Fruit fly (Drosophila melanogaster) whole organism, pupa: ENCODE data around the gene PH4alphaNE3.

Experiments used
- CG10348 ChIP-seq: fragments of 200-800 bp; sonication (Bioruptor generic); IDR thresholded peaks from 2 replicates; pipeline ENCODE4 v1.3.6; 2022; ENCODE audit warnings: missing biosample characterization, missing genetic modification characterization
- CG12605 ChIP-seq: fragments of 200-800 bp; sonication (Bioruptor generic); IDR thresholded peaks from 2 replicates; pipeline ENCODE4 v1.3.6; 2022; ENCODE audit warnings: missing biosample characterization, missing genetic modification characterization
- CG13204 ChIP-seq: fragments of 200-800 bp; sonication (Bioruptor generic); optimal IDR thresholded peaks from 2 replicates; lab custom pipeline; 2018; ENCODE audit warnings: missing biosample characterization, mild to moderate bottlenecking, missing genetic modification characterization, moderate library complexity
- CG14655 ChIP-seq: fragments of 200-800 bp; sonication (Bioruptor generic); optimal IDR thresholded peaks from 3 replicates; lab custom pipeline; 2017; ENCODE audit warnings: mild to moderate bottlenecking, missing biosample characterization, missing genetic modification reagents, missing genetic modification characterization
- CG15710 ChIP-seq: fragments of 200-800 bp; sonication (Bioruptor generic); optimal IDR thresholded peaks from 2 replicates; lab custom pipeline; 2018; ENCODE audit warnings: missing biosample characterization, mild to moderate bottlenecking, missing genetic modification characterization, moderate library complexity
- CG17806 ChIP-seq: fragments of 200-800 bp; sonication (Bioruptor generic); optimal IDR thresholded peaks from 2 replicates; lab custom pipeline; 2018; ENCODE audit warnings: missing biosample characterization, mild to moderate bottlenecking, missing genetic modification characterization, moderate library complexity
- CG32121 ChIP-seq: fragments of 200-800 bp; sonication (Bioruptor generic); IDR thresholded peaks from 2 replicates; pipeline ENCODE4 v1.3.6; 2022; ENCODE audit warnings: missing biosample characterization, missing genetic modification characterization
- CG34367 ChIP-seq: fragments of 200-800 bp; sonication (Bioruptor generic); optimal IDR thresholded peaks from 2 replicates; lab custom pipeline; 2018; ENCODE audit warnings: missing biosample characterization, mild to moderate bottlenecking, missing genetic modification characterization
- CG4496 ChIP-seq: fragments of 200-800 bp; sonication (Bioruptor generic); IDR thresholded peaks from 3 replicates; pipeline ENCODE4 v1.3.6; 2022; ENCODE audit warnings: missing biosample characterization, missing genetic modification characterization
- CG8159 ChIP-seq: fragments of 200-800 bp; sonication (Bioruptor generic); optimal IDR thresholded peaks from 3 replicates; lab custom pipeline; 2018; ENCODE audit warnings: missing biosample characterization, mild to moderate bottlenecking, missing genetic modification characterization, moderate library complexity
- CG8301 ChIP-seq: fragments of 200-800 bp; sonication (Bioruptor generic); optimal IDR thresholded peaks from 2 replicates; lab custom pipeline; 2018; ENCODE audit warnings: missing biosample characterization, mild to moderate bottlenecking, missing genetic modification characterization
- CG9948 ChIP-seq: fragments of 200-800 bp; sonication (Bioruptor generic); optimal IDR thresholded peaks from 2 replicates; lab custom pipeline; 2018; ENCODE audit warnings: missing biosample characterization, mild to moderate bottlenecking, missing genetic modification characterization, moderate library complexity
- D1 ChIP-seq: fragments of 200-800 bp; sonication (Bioruptor generic); optimal IDR thresholded peaks from 2 replicates; lab custom pipeline; 2018; ENCODE audit warnings: missing biosample characterization, mild to moderate bottlenecking, missing genetic modification characterization, moderate library complexity
- EcR ChIP-seq: fragments of 200-800 bp; sonication (Bioruptor generic); optimal IDR thresholded peaks from 3 replicates; lab custom pipeline; 2019; ENCODE audit warnings: missing biosample characterization, missing genetic modification characterization, mild to moderate bottlenecking, moderate library complexity, missing genetic modification reagents
- Ets98B ChIP-seq: fragments of 200-800 bp; sonication (Bioruptor generic); IDR thresholded peaks from 2 replicates; pipeline ENCODE4 v1.3.6; 2022; ENCODE audit warnings: missing biosample characterization, missing genetic modification characterization
- Pif1A ChIP-seq: fragments of 200-800 bp; sonication (Bioruptor generic); optimal IDR thresholded peaks from 3 replicates; lab custom pipeline; 2016; ENCODE audit warnings: missing biosample characterization, missing genetic modification characterization
- Pif1B ChIP-seq: fragments of 200-800 bp; sonication (Bioruptor generic); optimal IDR thresholded peaks from 3 replicates; lab custom pipeline; 2016; ENCODE audit warnings: missing biosample characterization, missing genetic modification characterization
- Snoo ChIP-seq: fragments of 200-800 bp; sonication (Bioruptor generic); optimal IDR thresholded peaks from 3 replicates; lab custom pipeline; 2017; ENCODE audit warnings: missing biosample characterization, mild to moderate bottlenecking, missing genetic modification characterization, inconsistent platforms
- fd96Ca ChIP-seq: fragments of 200-800 bp; sonication (Bioruptor generic); IDR thresholded peaks from 3 replicates; pipeline ENCODE4 v1.3.6; 2022; ENCODE audit warnings: missing biosample characterization, missing genetic modification characterization
- gl ChIP-seq: fragments of 200-800 bp; sonication (Bioruptor generic); optimal IDR thresholded peaks from 2 replicates; lab custom pipeline; 2018; ENCODE audit warnings: missing biosample characterization, mild to moderate bottlenecking, missing genetic modification characterization
- rn ChIP-seq: fragments of 200-800 bp; sonication (Bioruptor generic); IDR thresholded peaks from 2 replicates; pipeline ENCODE4 v1.3.6; 2022; ENCODE audit warnings: missing biosample characterization, missing genetic modification characterization

The PH4alphaNE3 gene

dm6 chr3R:30587196-30587753 is 16.7 kb upstream of the PH4alphaNE3 start, which contains the start of gene CG9717:
TSS of gene CG9717 (minus strand) at chr3R:30587302.
- TF ChIP-seq CG4496 (GFP tag; lab: Robert Waterston, UW) (peak; percentile 53; the same call in 2 of the 3 replicates), CG14655 (GFP tag; lab: Kevin White, UChicago) (no peak), CG12605 (GFP tag; lab: Robert Waterston, UW) (peak; percentile 14; the same call in 1 of the 2 replicates)

dm6 chr3R:30590237-30590636 is 13.7 kb upstream of the PH4alphaNE3 start:
- TF ChIP-seq CG8159 (peak; percentile 19), Pif1B (peak; percentile 3), CG14655 (GFP tag; lab: Kevin White, UChicago) (no peak)

dm6 chr3R:30590845-30591244 is 13.1 kb upstream of the PH4alphaNE3 start:
- TF ChIP-seq Ets98B (GFP tag; lab: Robert Waterston, UW) = no peak
- no peak for TF ChIP-seq CG34367
- TF ChIP-seq CG8301 (tag; lab: Kevin White, UChicago) = no peak
- no peak for TF ChIP-seq CG4496 (GFP tag; lab: Robert Waterston, UW)
- no peak for TF ChIP-seq CG32121
- no peak for TF ChIP-seq CG13204
- no peak for TF ChIP-seq CG8159
- no peak for TF ChIP-seq CG15710 (tag; lab: Kevin White, UChicago)
- TF ChIP-seq CG17806 (tag; lab: Kevin White, UChicago) = no peak
- TF ChIP-seq fd96Ca (GFP tag; lab: Robert Waterston, UW) = no peak
- TF ChIP-seq rn (GFP tag; lab: Robert Waterston, UW) = no peak
- TF ChIP-seq Pif1B = no peak
- no peak for TF ChIP-seq EcR (GFP tag; lab: Kevin White, UChicago)
- no peak for TF ChIP-seq gl
- TF ChIP-seq Snoo (tag; lab: Kevin White, UChicago) = no peak
- TF ChIP-seq CG9948 (tag; lab: Kevin White, UChicago) = no peak
- no peak for TF ChIP-seq CG14655 (GFP tag; lab: Kevin White, UChicago)
- no peak for TF ChIP-seq CG12605 (GFP tag; lab: Robert Waterston, UW)
- no peak for TF ChIP-seq Pif1A (GFP tag; lab: Kevin White, UChicago)

- TF ChIP-seq CG32121 (no peak), CG17806 (tag; lab: Kevin White, UChicago) (no peak), Snoo (tag; lab: Kevin White, UChicago) (no peak)
Observed at dm6 chr3R:30592733-30593132, 11.2 kb upstream of the PH4alphaNE3 start.

- TF ChIP-seq CG13204 (no peak), CG32121 (no peak), CG8301 (tag; lab: Kevin White, UChicago) (no peak), gl (no peak), CG34367 (no peak), CG15710 (tag; lab: Kevin White, UChicago) (no peak), CG8159 (no peak), rn (GFP tag; lab: Robert Waterston, UW) (no peak), CG17806 (tag; lab: Kevin White, UChicago) (no peak), fd96Ca (GFP tag; lab: Robert Waterston, UW) (no peak), Snoo (tag; lab: Kevin White, UChicago) (no peak), CG12605 (GFP tag; lab: Robert Waterston, UW) (no peak), CG4496 (GFP tag; lab: Robert Waterston, UW) (no peak), Pif1A (GFP tag; lab: Kevin White, UChicago) (no peak), Ets98B (GFP tag; lab: Robert Waterston, UW) (no peak), D1 (tag; lab: Kevin White, UChicago) (no peak), CG14655 (GFP tag; lab: Kevin White, UChicago) (no peak), EcR (GFP tag; lab: Kevin White, UChicago) (no peak), CG10348 (GFP tag; lab: Robert Waterston, UW) (no peak)
Observed at dm6 chr3R:30596704-30597103, 7.3 kb upstream of the PH4alphaNE3 start, which contains the start of gene CG31019. TSS of gene CG31019 (plus strand) at chr3R:30597004.

- no peak for TF ChIP-seq CG4496 (GFP tag; lab: Robert Waterston, UW)
- no peak for TF ChIP-seq fd96Ca (GFP tag; lab: Robert Waterston, UW)
- no peak for TF ChIP-seq CG32121
- no peak for TF ChIP-seq CG13204
- TF ChIP-seq EcR (GFP tag; lab: Kevin White, UChicago) = no peak
- TF ChIP-seq Pif1B = no peak
- TF ChIP-seq CG8301 (tag; lab: Kevin White, UChicago) = no peak
- TF ChIP-seq CG15710 (tag; lab: Kevin White, UChicago) = no peak
- TF ChIP-seq rn (GFP tag; lab: Robert Waterston, UW) = no peak
- TF ChIP-seq CG12605 (GFP tag; lab: Robert Waterston, UW) = no peak
- no peak for TF ChIP-seq D1 (tag; lab: Kevin White, UChicago)
- TF ChIP-seq CG8159 = no peak
Observed at dm6 chr3R:30599404-30599980, 4.5 kb upstream of the PH4alphaNE3 start.
